Fruit fly (Drosophila melanogaster) whole organism, embryonic: Measurements from ENCODE around the gene CG42558.

Source experiments
- Blimp-1 ChIP-seq: fragments of 200-800 bp; sonication (Bioruptor generic); optimal IDR thresholded peaks from 3 replicates; lab custom pipeline; 2018; ENCODE audit warnings: missing biosample characterization, missing genetic modification characterization, mild to moderate bottlenecking, moderate library complexity, missing genetic modification reagents
- CG10431 ChIP-seq: fragments of 200-800 bp; sonication (Bioruptor generic); optimal IDR thresholded peaks from 3 replicates; lab custom pipeline; 2018; ENCODE audit warnings: missing biosample characterization, mild to moderate bottlenecking, missing genetic modification characterization
- CG11695 ChIP-seq: fragments of 200-800 bp; sonication (Bioruptor generic); IDR thresholded peaks from 3 replicates; pipeline ENCODE4 v1.3.6; 2022; ENCODE audit warnings: missing biosample characterization, missing genetic modification characterization
- CG13287 ChIP-seq: fragments of 200-800 bp; sonication (Bioruptor generic); IDR thresholded peaks from 2 replicates; pipeline ENCODE4 v1.3.6; 2022; ENCODE audit warnings: missing biosample characterization, missing genetic modification characterization; ENCODE audit not compliant: partially characterized antibody
- CG14441 ChIP-seq: fragments of 200-800 bp; sonication (Bioruptor generic); IDR thresholded peaks from 2 replicates; pipeline ENCODE4 v1.3.6; 2022; ENCODE audit warnings: missing biosample characterization, missing genetic modification characterization
- CG1603 ChIP-seq: fragments of 200-800 bp; sonication (Bioruptor generic); optimal IDR thresholded peaks from 2 replicates; lab custom pipeline; 2019; ENCODE audit warnings: missing biosample characterization, mild to moderate bottlenecking, missing genetic modification characterization, moderate library complexity
- CG17186 ChIP-seq: fragments of 200-800 bp; sonication (Bioruptor generic); optimal IDR thresholded peaks from 3 replicates; lab custom pipeline; 2017; ENCODE audit warnings: missing biosample characterization, missing genetic modification reagents, missing genetic modification characterization
- CG18599 ChIP-seq: fragments of 200-800 bp; sonication (Bioruptor generic); optimal IDR thresholded peaks from 3 replicates; lab custom pipeline; 2017; ENCODE audit warnings: missing biosample characterization, missing genetic modification characterization, mild to moderate bottlenecking, moderate library complexity, missing genetic modification reagents
- CG2116 ChIP-seq: fragments of 200-800 bp; sonication (Bioruptor generic); optimal IDR thresholded peaks from 3 replicates; lab custom pipeline; 2018; ENCODE audit warnings: missing biosample characterization, mild to moderate bottlenecking, missing genetic modification characterization
- CG2889 ChIP-seq: fragments of 200-800 bp; sonication (Bioruptor generic); IDR thresholded peaks from 3 replicates; pipeline ENCODE4 v1.3.6; 2022; ENCODE audit warnings: missing biosample characterization, missing genetic modification characterization
- CG3407 ChIP-seq: fragments of 200-800 bp; sonication (Bioruptor generic); optimal IDR thresholded peaks from 2 replicates; lab custom pipeline; 2018; ENCODE audit warnings: missing biosample characterization, mild to moderate bottlenecking, missing genetic modification characterization
- CG43689 ChIP-seq: fragments of 200-800 bp; sonication (Bioruptor generic); IDR thresholded peaks from 2 replicates; pipeline ENCODE4 v1.3.6; 2022; ENCODE audit warnings: missing biosample characterization, missing genetic modification characterization
- CG6254 ChIP-seq: fragments of 200-800 bp; sonication (Bioruptor generic); optimal IDR thresholded peaks from 3 replicates; lab custom pipeline; 2017; ENCODE audit warnings: mild to moderate bottlenecking, missing biosample characterization, missing genetic modification reagents, missing genetic modification characterization
- CG7928 ChIP-seq: fragments of 200-800 bp; sonication (Bioruptor generic); optimal IDR thresholded peaks from 2 replicates; lab custom pipeline; 2017; ENCODE audit warnings: missing biosample characterization, mild to moderate bottlenecking, missing genetic modification characterization
- CG9797 ChIP-seq: fragments of 200-800 bp; sonication (Bioruptor generic); optimal IDR thresholded peaks from 3 replicates; lab custom pipeline; 2018; ENCODE audit warnings: missing biosample characterization, mild to moderate bottlenecking, missing genetic modification characterization
- Dref ChIP-seq: fragments of 200-800 bp; sonication (Bioruptor generic); IDR thresholded peaks from 2 replicates; pipeline ENCODE4 v1.3.6; 2022; ENCODE audit warnings: missing biosample characterization, missing genetic modification characterization
- Eip74EF ChIP-seq, 2 experiments: fragments of 200-800 bp in 1 of 2; fragments of >200 bp in 1 of 2; sonication (Bioruptor generic) in 1 of 2; optimal IDR thresholded peaks; 2 replicates each; lab custom pipeline; 2017 to 2019; ENCODE audit warnings: missing biosample characterization in 2 of 2, missing genetic modification characterization in 2 of 2, mild to moderate bottlenecking in 1 of 2, moderate library complexity in 1 of 2
- HLH3B ChIP-seq: fragments of 200-800 bp; sonication (Bioruptor generic); IDR thresholded peaks from 2 replicates; pipeline ENCODE4 v1.3.6; 2022; ENCODE audit warnings: missing biosample characterization, missing genetic modification characterization
- MTF-1 ChIP-seq: fragments of 200-800 bp; sonication (Bioruptor generic); optimal IDR thresholded peaks from 2 replicates; lab custom pipeline; 2018; ENCODE audit warnings: missing biosample characterization, mild to moderate bottlenecking, missing genetic modification characterization, borderline replicate concordance
- Med ChIP-seq: fragments of 200-800 bp; sonication (Bioruptor generic); peaks from one replicate; lab custom pipeline; 2016; ENCODE audit warnings: missing biosample characterization, missing genetic modification characterization, mild to moderate bottlenecking, inconsistent platforms, moderate library complexity
- Poxn ChIP-seq: fragments of 200-800 bp; sonication (Bioruptor generic); IDR thresholded peaks from 2 replicates; pipeline ENCODE4 v1.3.6; 2022; ENCODE audit warnings: missing biosample characterization, missing genetic modification characterization
- Ravus ChIP-seq: fragments of 200-800 bp; sonication (Bioruptor generic); IDR thresholded peaks from 2 replicates; pipeline ENCODE4 v1.3.6; 2022; ENCODE audit warnings: missing biosample characterization, missing genetic modification characterization
- Scr ChIP-seq: fragments of 200-800 bp; sonication (Bioruptor generic); IDR thresholded peaks from 2 replicates; pipeline ENCODE4 v1.3.6; 2022; ENCODE audit warnings: missing biosample characterization, missing genetic modification characterization; ENCODE audit not compliant: partially characterized antibody
- Sry-β ChIP-seq: fragments of 200-800 bp; sonication (Bioruptor generic); optimal IDR thresholded peaks from 2 replicates; lab custom pipeline; 2018; ENCODE audit warnings: missing biosample characterization, mild to moderate bottlenecking, missing genetic modification characterization, moderate library complexity
- Sry-δ ChIP-seq: fragments of 200-800 bp; sonication (Bioruptor generic); optimal IDR thresholded peaks from 2 replicates; lab custom pipeline; 2016; ENCODE audit warnings: missing biosample characterization, missing genetic modification characterization
- ase ChIP-seq: fragments of 200-800 bp; sonication (Bioruptor generic); IDR thresholded peaks from 3 replicates; pipeline ENCODE4 v1.3.6; 2022; ENCODE audit warnings: missing biosample characterization, missing genetic modification characterization
- az2 ChIP-seq: fragments of 200-800 bp; sonication (Bioruptor generic); optimal IDR thresholded peaks from 3 replicates; lab custom pipeline; 2016; ENCODE audit warnings: missing biosample characterization, missing genetic modification characterization
- bcd ChIP-seq: fragments of 200-800 bp; sonication (Bioruptor generic); optimal IDR thresholded peaks from 2 replicates; lab custom pipeline; 2017; ENCODE audit warnings: missing biosample characterization, mild to moderate bottlenecking, missing genetic modification characterization
- bsh ChIP-seq, 2 experiments: fragments of 200-800 bp; sonication (Bioruptor generic); optimal IDR thresholded peaks; 2 replicates each; lab custom pipeline; 2017 to 2018; ENCODE audit warnings: mild to moderate bottlenecking in 2 of 2, missing biosample characterization in 2 of 2, missing genetic modification characterization in 2 of 2, moderate library complexity in 1 of 2
- dysf ChIP-seq: fragments of 200-800 bp; sonication (Bioruptor generic); IDR thresholded peaks from 3 replicates; pipeline ENCODE4 v1.3.6; 2022; ENCODE audit warnings: missing biosample characterization, missing genetic modification characterization
- en ChIP-seq: fragments of 200-800 bp; sonication (Bioruptor generic); optimal IDR thresholded peaks from 2 replicates; lab custom pipeline; 2016; ENCODE audit warnings: missing biosample characterization, missing genetic modification characterization
- ewg ChIP-seq: fragments of 200-800 bp; sonication (Bioruptor generic); optimal IDR thresholded peaks from 3 replicates; lab custom pipeline; 2017; ENCODE audit warnings: mild to moderate bottlenecking, missing biosample characterization, missing genetic modification reagents, missing genetic modification characterization
- gcm2 ChIP-seq: fragments of 200-800 bp; sonication (Bioruptor generic); optimal IDR thresholded peaks from 2 replicates; lab custom pipeline; 2016; ENCODE audit warnings: missing biosample characterization, missing genetic modification characterization
- grn ChIP-seq: fragments of 200-800 bp; sonication (Bioruptor generic); optimal IDR thresholded peaks from 3 replicates; lab custom pipeline; 2017; ENCODE audit warnings: missing biosample characterization, missing genetic modification characterization
- gsb-n ChIP-seq: fragments of 200-800 bp; sonication (Bioruptor generic); optimal IDR thresholded peaks from 3 replicates; lab custom pipeline; 2018; ENCODE audit warnings: missing biosample characterization, mild to moderate bottlenecking, missing genetic modification characterization
- h ChIP-seq: fragments of >200 bp; optimal IDR thresholded peaks from 2 replicates; lab custom pipeline; 2017
- inv ChIP-seq: fragments of 200-800 bp; sonication (Bioruptor generic); IDR thresholded peaks from 2 replicates; pipeline ENCODE4 v1.3.6; 2022; ENCODE audit warnings: missing biosample characterization, missing genetic modification characterization; ENCODE audit not compliant: partially characterized antibody
- knrl ChIP-seq: fragments of 200-800 bp; sonication (Bioruptor generic); IDR thresholded peaks from 3 replicates; pipeline ENCODE4 v1.3.6; 2022; ENCODE audit warnings: missing biosample characterization, missing genetic modification characterization; ENCODE audit not compliant: partially characterized antibody
- lov ChIP-seq, 2 experiments: fragments of 200-800 bp in 1 of 2; fragments of >200 bp in 1 of 2; sonication (Bioruptor generic) in 1 of 2; IDR thresholded peaks in 1 of 2; optimal IDR thresholded peaks in 1 of 2; 2 replicates in 1 of 2; 3 replicates in 1 of 2; pipeline versions ENCODE4 v1.3.6 to Lab custom; 2017 to 2022; ENCODE audit warnings: missing biosample characterization in 1 of 2, missing genetic modification characterization in 1 of 2
- maf-S ChIP-seq: fragments of 200-800 bp; sonication (Bioruptor generic); optimal IDR thresholded peaks from 2 replicates; lab custom pipeline; 2016; ENCODE audit warnings: missing biosample characterization, missing genetic modification characterization
- otp ChIP-seq: fragments of 200-800 bp; sonication (Bioruptor generic); IDR thresholded peaks from 3 replicates; pipeline ENCODE4, ENCODE4 v1.3.6; 2022; ENCODE audit warnings: missing biosample characterization, missing genetic modification characterization
- pb ChIP-seq: fragments of 200-800 bp; sonication (Bioruptor generic); optimal IDR thresholded peaks from 3 replicates; lab custom pipeline; 2016; ENCODE audit warnings: missing biosample characterization, missing genetic modification characterization
- row ChIP-seq: fragments of 200-800 bp; sonication (Bioruptor generic); IDR thresholded peaks from 3 replicates; pipeline ENCODE4 v1.3.6; 2022; ENCODE audit warnings: missing biosample characterization, missing genetic modification characterization
- slbo ChIP-seq: fragments of 200-800 bp; sonication (Bioruptor generic); IDR thresholded peaks from 2 replicates; pipeline ENCODE4 v1.3.6; 2022; ENCODE audit warnings: missing biosample characterization, missing genetic modification characterization
- trh ChIP-seq: fragments of 200-800 bp; sonication (Bioruptor generic); optimal IDR thresholded peaks from 2 replicates; lab custom pipeline; 2016; ENCODE audit warnings: missing biosample characterization, missing genetic modification characterization
- twi ChIP-seq: fragments of 200-800 bp; optimal IDR thresholded peaks from 2 replicates; lab custom pipeline; 2019; ENCODE audit warnings: missing biosample characterization, mild to moderate bottlenecking, missing genetic modification characterization, moderate library complexity
- vvl ChIP-seq: fragments of 200-800 bp; sonication (Bioruptor generic); IDR thresholded peaks from 2 replicates; pipeline ENCODE4 v1.3.6; 2022; ENCODE audit warnings: missing biosample characterization, missing genetic modification characterization
- wek ChIP-seq: fragments of 200-800 bp; sonication (Bioruptor generic); optimal IDR thresholded peaks from 3 replicates; lab custom pipeline; 2018; ENCODE audit warnings: missing biosample characterization, mild to moderate bottlenecking, missing genetic modification characterization, moderate library complexity
- wor ChIP-seq: fragments of 200-800 bp; sonication (Bioruptor generic); IDR thresholded peaks from 2 replicates; pipeline ENCODE4 v1.3.6; 2022; ENCODE audit warnings: missing biosample characterization, missing genetic modification characterization
- yki ChIP-seq: fragments of >200 bp; optimal IDR thresholded peaks from 3 replicates; lab custom pipeline; 2018

The CG42558 gene

DNA sequence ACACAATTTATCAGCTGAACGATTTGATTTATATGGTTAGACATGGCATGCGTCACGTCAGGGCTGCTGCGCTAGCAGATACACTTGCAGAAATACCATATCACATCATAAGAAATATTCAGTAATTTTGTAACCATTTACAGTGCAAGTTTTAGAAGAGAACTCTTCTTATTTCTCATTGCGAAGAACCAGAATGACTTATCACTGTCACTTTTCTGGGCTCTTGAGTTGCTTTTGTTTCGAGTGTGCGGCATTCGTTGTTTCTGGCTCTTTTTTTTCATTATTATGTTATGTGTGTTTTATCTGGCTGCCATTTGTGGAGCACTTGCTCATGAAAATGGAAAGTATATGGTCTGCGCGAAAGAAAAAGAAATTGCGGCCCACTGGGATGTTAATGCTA lies 48.9 kb downstream of the CG42558 start (continued):
- peak in 1 of 2 experiments; percentile 34 for TF ChIP-seq bsh (GFP tag; optimal IDR thresholded peaks at IDR 0.05; lab: Kevin White, UChicago)
- TF ChIP-seq h, result no peak
- TF ChIP-seq CG6254 (GFP tag; lab: Kevin White, UChicago), result no peak
- TF ChIP-seq CG7928 (GFP tag; lab: Kevin White, UChicago), result no peak
- TF ChIP-seq pb, result no peak
- TF ChIP-seq Poxn, result no peak
- peak; percentile 41 for TF ChIP-seq Blimp-1
- TF ChIP-seq maf-S (GFP tag; lab: Kevin White, UChicago), result no peak
- no peak for TF ChIP-seq bcd
- TF ChIP-seq row (GFP tag; lab: Robert Waterston, UW), result peak; percentile 48
- TF ChIP-seq Eip74EF (GFP tag; optimal IDR thresholded peaks at IDR 0.05; lab: Kevin White, UChicago), result no peak
- TF ChIP-seq wek (GFP tag; lab: Kevin White, UChicago), result no peak
- no peak for TF ChIP-seq ase (GFP tag; lab: Robert Waterston, UW)
- TF ChIP-seq CG14441, result 0 out of 2 replicates have a peak, but pooled peaks have one; percentile 38
- no peak for TF ChIP-seq otp
- TF ChIP-seq wor, result no peak
- TF ChIP-seq ewg (GFP tag; lab: Kevin White, UChicago), result no peak
- no peak for TF ChIP-seq Dref (GFP tag; lab: Robert Waterston, UW)
- TF ChIP-seq CG2889, result 0 out of 3 replicates have a peak, but pooled peaks have one; percentile 18
- peak; percentile 32; the same call in 1 of the 2 replicates for TF ChIP-seq HLH3B (GFP tag; lab: Robert Waterston, UW)
- TF ChIP-seq twi (tag; lab: Kevin White, UChicago), result no peak
- TF ChIP-seq Ravus (GFP tag; lab: Robert Waterston, UW), result no peak
- TF ChIP-seq en (GFP tag; lab: Kevin White, UChicago), result no peak
- no peak for TF ChIP-seq CG3407 (GFP tag; lab: Kevin White, UChicago)
- no peak for TF ChIP-seq lov (optimal IDR thresholded peaks at IDR 0.05; lab: Kevin White, UChicago)
- TF ChIP-seq lov (GFP tag; IDR thresholded peaks at IDR 0.05; lab: Robert Waterston, UW), result 0 out of 3 replicates have a peak, but pooled peaks have one; percentile 43
- 0 out of 3 replicates have a peak, but pooled peaks have one; percentile 13 for TF ChIP-seq CG11695 (GFP tag; lab: Robert Waterston, UW)
- peak; percentile 23; the same call in 1 of the 2 replicates for TF ChIP-seq vvl
- peak; percentile 60 for TF ChIP-seq dysf (GFP tag; lab: Robert Waterston, UW)
- TF ChIP-seq trh (GFP tag; lab: Kevin White, UChicago), result no peak
- no peak for TF ChIP-seq Sry-β (GFP tag; lab: Kevin White, UChicago)
- no peak for TF ChIP-seq gsb-n (tag; lab: Kevin White, UChicago)

DNA sequence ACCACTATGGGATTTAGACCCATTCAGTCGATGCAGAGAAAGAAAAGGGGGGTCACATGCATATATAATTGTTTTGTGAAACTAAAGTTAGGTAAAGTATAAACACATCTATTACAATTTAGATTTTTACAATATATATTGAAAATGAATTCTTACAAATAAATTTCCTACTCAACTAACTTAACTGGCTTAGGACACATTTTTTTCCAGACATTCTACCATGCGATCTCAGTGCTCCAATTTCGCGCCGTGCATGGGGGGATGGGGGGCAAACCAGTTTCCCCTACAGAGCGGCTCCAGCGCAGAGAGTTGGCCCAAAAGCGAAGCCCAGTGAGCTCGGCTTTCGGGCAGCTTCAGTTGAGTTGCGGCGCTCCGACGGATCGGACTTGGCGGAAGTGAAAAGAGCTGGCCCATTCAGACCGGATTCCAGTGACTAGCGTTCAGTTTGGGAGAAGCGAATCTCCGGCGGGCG lies 50.0 kb downstream of the CG42558 start, which contains the start of gene CG7896:
Gene CG7896, plus strand, starts transcription at position 354 of the 472 bp plus-strand sequence.
- TF ChIP-seq CG18599 (GFP tag; lab: Kevin White, UChicago) (peak; percentile 71), trh (GFP tag; lab: Kevin White, UChicago) (no peak), CG17186 (GFP tag; lab: Kevin White, UChicago) (no peak), CG1603 (peak; percentile 31), grn (no peak), gcm2 (no peak), CG13287 (GFP tag; lab: Robert Waterston, UW) (peak; percentile 10; the same call in 1 of the 2 replicates), CG9797 (no peak), az2 (GFP tag; lab: Kevin White, UChicago) (peak; percentile 69), slbo (peak; percentile 84), CG10431 (GFP tag; lab: Kevin White, UChicago) (no peak), knrl (GFP tag; lab: Robert Waterston, UW) (no peak), yki (no peak), Med (GFP tag; lab: Kevin White, UChicago) (peak; percentile 87), MTF-1 (no peak), Scr (no peak), Sry-δ (GFP tag; lab: Kevin White, UChicago) (no peak), CG2116 (peak; percentile 34), inv (no peak), CG43689 (GFP tag; lab: Robert Waterston, UW) (peak; percentile 49; the same call in 1 of the 2 replicates), Eip74EF (GFP tag; optimal IDR thresholded peaks at IDR 0.05; lab: Kevin White, UChicago) (peak in 1 of 2 experiments; percentile 22), Poxn (no peak)
